Fruit fly (Drosophila melanogaster) whole organism, prepupa: Measurements from ENCODE around the gene Syt1.

Experiments used
- Blimp-1 ChIP-seq: fragments of 200-800 bp; sonication (Bioruptor generic); optimal IDR thresholded peaks from 3 replicates; lab custom pipeline; 2017; ENCODE audit warnings: missing biosample characterization, missing genetic modification characterization, mild to moderate bottlenecking, moderate library complexity, missing genetic modification reagents
- CG10631 ChIP-seq: fragments of 200-800 bp; sonication (Bioruptor generic); optimal IDR thresholded peaks from 2 replicates; lab custom pipeline; 2016; ENCODE audit warnings: missing biosample characterization, missing genetic modification characterization
- CG10669 ChIP-seq: fragments of 200-800 bp; sonication (Bioruptor generic); optimal IDR thresholded peaks from 3 replicates; lab custom pipeline; 2018; ENCODE audit warnings: missing biosample characterization, mild to moderate bottlenecking, missing genetic modification characterization, moderate library complexity
- CG11294 ChIP-seq: fragments of 200-800 bp; sonication (Bioruptor generic); IDR thresholded peaks from 2 replicates; pipeline ENCODE4 v1.3.6; 2022; ENCODE audit warnings: missing biosample characterization, missing genetic modification characterization
- CG11762 ChIP-seq: fragments of 200-800 bp; sonication (Bioruptor generic); optimal IDR thresholded peaks from 3 replicates; lab custom pipeline; 2016; ENCODE audit warnings: missing biosample characterization, missing genetic modification characterization; ENCODE audit not compliant: insufficient read depth
- CG11902 ChIP-seq: fragments of 200-800 bp; sonication (Bioruptor generic); optimal IDR thresholded peaks from 3 replicates; lab custom pipeline; 2016; ENCODE audit warnings: missing biosample characterization, missing genetic modification characterization
- CG15336 ChIP-seq: fragments of 200-800 bp; sonication (Bioruptor generic); IDR thresholded peaks from 2 replicates; pipeline ENCODE4 v1.3.6; 2022; ENCODE audit warnings: missing biosample characterization, missing genetic modification characterization
- CG16779 ChIP-seq: fragments of 200-800 bp; sonication (Bioruptor generic); optimal IDR thresholded peaks from 3 replicates; lab custom pipeline; 2017; ENCODE audit warnings: missing biosample characterization, mild to moderate bottlenecking, missing genetic modification characterization
- CG3032 ChIP-seq: fragments of 200-800 bp; optimal IDR thresholded peaks from 2 replicates; lab custom pipeline; 2019; ENCODE audit warnings: missing biosample characterization, mild to moderate bottlenecking, missing genetic modification characterization, moderate library complexity
- CG32006 ChIP-seq: fragments of 200-800 bp; sonication (Bioruptor generic); optimal IDR thresholded peaks from 3 replicates; lab custom pipeline; 2017; ENCODE audit warnings: missing biosample characterization, mild to moderate bottlenecking, missing genetic modification characterization
- CG4318 ChIP-seq: fragments of 200-800 bp; sonication (Bioruptor generic); optimal IDR thresholded peaks from 3 replicates; lab custom pipeline; 2017; ENCODE audit warnings: missing biosample characterization, mild to moderate bottlenecking, missing genetic modification characterization
- CG6276 ChIP-seq: fragments of 200-800 bp; sonication (Bioruptor generic); optimal IDR thresholded peaks from 2 replicates; lab custom pipeline; 2017; ENCODE audit warnings: missing biosample characterization, mild to moderate bottlenecking, missing genetic modification characterization
- CG7368 ChIP-seq: fragments of 200-800 bp; sonication (Bioruptor generic); optimal IDR thresholded peaks from 3 replicates; lab custom pipeline; 2016; ENCODE audit warnings: missing biosample characterization, missing genetic modification characterization
- CG8119 ChIP-seq: fragments of 200-800 bp; sonication (Bioruptor generic); IDR thresholded peaks from 3 replicates; pipeline ENCODE4 v1.3.6; 2022; ENCODE audit warnings: missing biosample characterization, missing genetic modification characterization
- CG8319 ChIP-seq: fragments of 200-800 bp; sonication (Bioruptor generic); optimal IDR thresholded peaks from 3 replicates; lab custom pipeline; 2016; ENCODE audit warnings: missing biosample characterization, missing genetic modification characterization
- CG8632 ChIP-seq: fragments of 200-800 bp; sonication (Bioruptor generic); optimal IDR thresholded peaks from 3 replicates; lab custom pipeline; 2016; ENCODE audit warnings: missing biosample characterization, missing genetic modification characterization
- Eip78C ChIP-seq: fragments of 200-800 bp; sonication (Bioruptor generic); peaks from one replicate; lab custom pipeline; 2016; ENCODE audit warnings: missing biosample characterization, missing genetic modification characterization
- Ets21C ChIP-seq: fragments of 200-800 bp; sonication (Bioruptor generic); optimal IDR thresholded peaks from 3 replicates; lab custom pipeline; 2016; ENCODE audit warnings: missing biosample characterization, missing genetic modification characterization
- Gug ChIP-seq: fragments of 200-800 bp; sonication (Bioruptor generic); IDR thresholded peaks from 2 replicates; pipeline ENCODE4 v1.3.6; 2022; ENCODE audit warnings: missing biosample characterization, missing genetic modification characterization
- Hr38 ChIP-seq: sonication (Bioruptor generic); optimal IDR thresholded peaks from 2 replicates; lab custom pipeline; 2016; ENCODE audit warnings: missing biosample characterization, missing genetic modification characterization
- Hr39 ChIP-seq: fragments of 200-800 bp; sonication (Bioruptor generic); optimal IDR thresholded peaks from 2 replicates; lab custom pipeline; 2016; ENCODE audit warnings: missing biosample characterization, missing genetic modification characterization
- Lpt ChIP-seq: fragments of 200-800 bp; sonication (Bioruptor generic); optimal IDR thresholded peaks from 3 replicates; lab custom pipeline; 2016; ENCODE audit warnings: missing biosample characterization, missing genetic modification characterization
- Met ChIP-seq: fragments of 200-800 bp; sonication (Bioruptor generic); optimal IDR thresholded peaks from 3 replicates; lab custom pipeline; 2016; ENCODE audit warnings: missing biosample characterization, missing genetic modification characterization
- OdsH ChIP-seq: fragments of 200-800 bp; sonication (Bioruptor generic); optimal IDR thresholded peaks from 3 replicates; lab custom pipeline; 2016; ENCODE audit warnings: missing biosample characterization, missing genetic modification characterization
- Smox ChIP-seq: fragments of 200-800 bp; sonication (Bioruptor generic); optimal IDR thresholded peaks from 3 replicates; lab custom pipeline; 2016; ENCODE audit warnings: missing biosample characterization, missing genetic modification characterization
- Sox102F ChIP-seq: fragments of 200-800 bp; sonication (Bioruptor generic); optimal IDR thresholded peaks from 2 replicates; lab custom pipeline; 2016; ENCODE audit warnings: missing biosample characterization, mild to moderate bottlenecking, missing genetic modification characterization
- Sox14 ChIP-seq: fragments of 200-800 bp; sonication (Bioruptor generic); optimal IDR thresholded peaks from 3 replicates; lab custom pipeline; 2016; ENCODE audit warnings: missing biosample characterization, missing genetic modification characterization
- acj6 ChIP-seq: fragments of 200-800 bp; sonication (Bioruptor generic); optimal IDR thresholded peaks from 3 replicates; lab custom pipeline; 2016; ENCODE audit warnings: missing biosample characterization, missing genetic modification characterization
- cyc ChIP-seq: fragments of 200-800 bp; sonication (Bioruptor generic); optimal IDR thresholded peaks from 3 replicates; lab custom pipeline; 2016; ENCODE audit warnings: missing biosample characterization, missing genetic modification characterization
- dac ChIP-seq: fragments of 200-800 bp; sonication (Bioruptor generic); optimal IDR thresholded peaks from 2 replicates; lab custom pipeline; 2017; ENCODE audit warnings: missing biosample characterization, mild to moderate bottlenecking, missing genetic modification characterization
- dsx ChIP-seq: fragments of 200-800 bp; optimal IDR thresholded peaks from 3 replicates; lab custom pipeline; 2019; ENCODE audit warnings: missing biosample characterization, mild to moderate bottlenecking, missing genetic modification characterization, moderate library complexity; ENCODE audit not compliant: poor library complexity, severe bottlenecking
- eg ChIP-seq: fragments of 200-800 bp; sonication (Bioruptor generic); IDR thresholded peaks from 3 replicates; pipeline ENCODE4 v1.3.6; 2022; ENCODE audit warnings: missing biosample characterization, missing genetic modification characterization
- esn ChIP-seq: fragments of 200-800 bp; sonication (Bioruptor generic); optimal IDR thresholded peaks from 2 replicates; lab custom pipeline; 2016; ENCODE audit warnings: missing biosample characterization, mild to moderate bottlenecking, missing genetic modification characterization, moderate library complexity
- fd59A ChIP-seq: fragments of 200-800 bp; sonication (Bioruptor generic); optimal IDR thresholded peaks from 2 replicates; lab custom pipeline; 2017; ENCODE audit warnings: missing biosample characterization, mild to moderate bottlenecking, missing genetic modification characterization, missing genetic modification reagents
- fd85E ChIP-seq: fragments of 200-800 bp; sonication (Bioruptor generic); optimal IDR thresholded peaks from 3 replicates; lab custom pipeline; 2016; ENCODE audit warnings: missing biosample characterization, missing genetic modification characterization
- fkh ChIP-seq: fragments of 200-800 bp; sonication (Bioruptor generic); optimal IDR thresholded peaks from 3 replicates; lab custom pipeline; 2017; ENCODE audit warnings: missing biosample characterization, mild to moderate bottlenecking, missing genetic modification characterization, moderate library complexity
- net ChIP-seq: fragments of 200-800 bp; sonication (Bioruptor generic); optimal IDR thresholded peaks from 3 replicates; lab custom pipeline; 2016; ENCODE audit warnings: missing biosample characterization, missing genetic modification characterization
- pdm3 ChIP-seq: fragments of 200-800 bp; sonication (Bioruptor generic); optimal IDR thresholded peaks from 3 replicates; lab custom pipeline; 2016; ENCODE audit warnings: missing biosample characterization, missing genetic modification characterization
- salr ChIP-seq, 2 experiments: fragments of 200-800 bp; sonication (Bioruptor generic); optimal IDR thresholded peaks; 3 replicates each; lab custom pipeline; 2016 to 2018; ENCODE audit warnings: missing biosample characterization in 2 of 2, missing genetic modification characterization in 2 of 2, mild to moderate bottlenecking in 1 of 2
- spab ChIP-seq: fragments of 200-800 bp; sonication (Bioruptor generic); optimal IDR thresholded peaks from 2 replicates; lab custom pipeline; 2017; ENCODE audit warnings: missing biosample characterization, mild to moderate bottlenecking, missing genetic modification characterization, missing genetic modification reagents
- ss ChIP-seq, 2 experiments: fragments of 200-800 bp; sonication (Bioruptor generic); optimal IDR thresholded peaks; 2 replicates in 1 of 2; 3 replicates in 1 of 2; lab custom pipeline; 2017 to 2018; ENCODE audit warnings: mild to moderate bottlenecking in 2 of 2, missing biosample characterization in 2 of 2, missing genetic modification characterization in 2 of 2, moderate library complexity in 1 of 2
- svp ChIP-seq: fragments of 200-800 bp; sonication (Bioruptor generic); peaks from one replicate; lab custom pipeline; 2016; ENCODE audit warnings: missing biosample characterization, missing genetic modification characterization
- topi ChIP-seq: fragments of 200-800 bp; sonication (Bioruptor generic); optimal IDR thresholded peaks from 3 replicates; lab custom pipeline; 2016; ENCODE audit warnings: missing biosample characterization, missing genetic modification characterization
- vri ChIP-seq: fragments of 200-800 bp; sonication (Bioruptor generic); optimal IDR thresholded peaks from 3 replicates; lab custom pipeline; 2016; ENCODE audit warnings: missing biosample characterization, mild to moderate bottlenecking, missing genetic modification characterization

Gene Syt1

DNA sequence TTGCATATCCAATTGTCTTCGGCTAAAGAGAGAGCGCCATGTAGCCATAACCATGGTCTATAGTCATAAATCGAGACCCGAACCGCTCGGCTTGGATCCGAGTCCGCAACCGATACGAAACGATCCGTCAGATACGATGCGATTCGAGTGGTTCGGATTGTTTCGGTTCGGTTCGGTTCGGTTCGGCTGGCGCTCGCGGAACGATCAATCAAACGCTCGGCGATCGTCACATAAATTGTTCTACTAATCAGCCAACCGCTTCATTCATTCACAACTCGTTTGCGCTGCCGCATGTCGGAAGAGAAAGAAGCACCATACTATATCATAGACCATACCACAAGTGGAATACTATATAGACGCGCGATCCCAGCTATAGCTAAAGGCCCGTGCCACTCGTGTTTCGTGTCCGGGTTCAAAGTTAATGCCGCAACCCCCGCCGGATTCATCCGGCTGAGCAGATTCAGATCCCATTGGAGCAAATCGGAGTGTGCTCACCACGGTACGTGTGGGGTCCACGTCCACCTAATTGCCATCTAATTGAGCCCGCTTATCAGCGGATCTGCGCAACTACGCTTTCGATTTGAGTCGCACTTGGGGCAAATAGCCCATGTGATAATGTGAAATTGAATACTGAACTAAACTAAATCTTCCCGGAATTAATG is 8.4 kb upstream of the Syt1 start (continued):
- TF ChIP-seq CG10669 (GFP tag; lab: Kevin White, UChicago), result no peak
- TF ChIP-seq Lpt (GFP tag; lab: Kevin White, UChicago), result no peak
- no peak for TF ChIP-seq CG15336 (GFP tag; lab: Robert Waterston, UW)
- no peak for TF ChIP-seq CG6276 (GFP tag; lab: Kevin White, UChicago)
- peak; percentile 1 for TF ChIP-seq vri (GFP tag; lab: Kevin White, UChicago)
- no peak for TF ChIP-seq CG3032 (tag; lab: Kevin White, UChicago)
- no peak for TF ChIP-seq Met
- TF ChIP-seq Sox14 (GFP tag; lab: Kevin White, UChicago), result no peak
- TF ChIP-seq Gug (GFP tag; lab: Robert Waterston, UW), result no peak
- peak; percentile 89 for TF ChIP-seq svp (GFP tag; lab: Kevin White, UChicago)
- TF ChIP-seq eg, result peak; percentile 28; the same call in 1 of the 3 replicates

DNA sequence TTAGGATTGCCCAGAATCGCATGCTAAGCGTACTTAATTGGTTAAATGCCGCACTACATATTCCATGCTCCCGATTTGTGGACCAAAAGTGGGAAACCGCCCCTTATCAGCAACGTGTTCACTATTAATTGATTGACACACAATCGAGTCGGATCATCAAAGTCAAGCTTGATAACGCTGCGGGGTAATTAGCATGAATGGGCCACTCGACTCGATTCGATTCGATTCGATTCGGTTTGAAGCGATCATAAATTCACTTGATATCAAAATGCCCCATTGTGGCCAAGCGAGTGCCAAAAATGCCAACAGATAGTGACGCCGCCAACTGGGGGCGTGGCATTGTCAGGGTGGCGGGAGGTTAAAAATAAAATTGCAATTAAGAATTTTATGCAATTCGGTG is 7.8 kb upstream of the Syt1 start:
- TF ChIP-seq svp (GFP tag; lab: Kevin White, UChicago), result peak; percentile 87
- TF ChIP-seq Eip78C (GFP tag; lab: Kevin White, UChicago), result peak; percentile 17
- no peak for TF ChIP-seq CG15336 (GFP tag; lab: Robert Waterston, UW)
- no peak for TF ChIP-seq dsx

DNA sequence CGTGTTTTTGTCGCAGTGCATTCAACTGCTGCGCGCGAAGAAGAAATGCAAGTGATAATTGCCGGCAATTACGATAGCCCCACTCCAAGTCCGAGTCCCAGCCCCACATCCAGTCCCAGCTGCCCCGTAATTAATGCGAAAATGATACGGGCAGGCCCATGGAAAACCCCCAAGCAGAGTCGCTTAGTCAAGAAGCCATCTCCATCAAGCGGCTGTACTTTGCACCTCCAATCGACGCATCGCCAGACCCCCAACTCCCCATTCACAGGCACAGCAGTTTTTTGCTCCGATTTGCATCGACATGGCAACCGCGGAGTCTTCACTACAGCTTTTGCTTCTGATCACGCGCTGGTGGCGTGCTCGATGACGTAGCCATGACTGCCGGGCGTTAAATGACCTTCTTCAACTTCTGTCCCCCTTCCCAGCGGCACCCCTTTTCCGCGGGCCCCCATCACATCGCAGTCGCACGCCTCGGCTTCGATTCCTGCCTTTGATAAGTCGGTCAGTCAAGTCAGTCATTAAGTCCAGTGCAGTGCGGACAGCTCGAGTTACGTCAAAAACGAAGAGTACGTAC is 6.5 kb upstream of the Syt1 start:
- TF ChIP-seq fkh (GFP tag; lab: Kevin White, UChicago), result no peak
- no peak for TF ChIP-seq Hr38 (GFP tag; lab: Kevin White, UChicago)
- peak; percentile 68 for TF ChIP-seq spab (GFP tag; lab: Kevin White, UChicago)
- TF ChIP-seq dac (GFP tag; lab: Kevin White, UChicago), result no peak
- TF ChIP-seq Hr39 (GFP tag; lab: Kevin White, UChicago), result no peak
- TF ChIP-seq CG32006, result peak; percentile 9
- no peak for TF ChIP-seq pdm3
- no peak; the same call in 2 of the 3 replicates for TF ChIP-seq CG8119
- no peak for TF ChIP-seq fd85E (GFP tag; lab: Kevin White, UChicago)
- TF ChIP-seq CG10631 (GFP tag; lab: Kevin White, UChicago), result no peak
- TF ChIP-seq Ets21C (GFP tag; lab: Kevin White, UChicago), result no peak
- no peak for TF ChIP-seq CG8632 (GFP tag; lab: Kevin White, UChicago)
- no peak for TF ChIP-seq Smox (GFP tag; lab: Kevin White, UChicago)
- peak; percentile 64 for TF ChIP-seq CG6276 (GFP tag; lab: Kevin White, UChicago)
- TF ChIP-seq esn (GFP tag; lab: Kevin White, UChicago), result no peak
- peak; percentile 90 to 91 for TF ChIP-seq ss (GFP tag; optimal IDR thresholded peaks at IDR 0.05; lab: Kevin White, UChicago)
- TF ChIP-seq net (GFP tag; lab: Kevin White, UChicago), result peak; percentile 72
- no peak for TF ChIP-seq Met
- TF ChIP-seq salr (GFP tag; optimal IDR thresholded peaks at IDR 0.05; lab: Kevin White, UChicago), result no peak
- no peak for TF ChIP-seq CG4318 (GFP tag; lab: Kevin White, UChicago)
- TF ChIP-seq CG7368 (GFP tag; lab: Kevin White, UChicago), result peak; percentile 7
- no peak for TF ChIP-seq vri (GFP tag; lab: Kevin White, UChicago)
- TF ChIP-seq OdsH (GFP tag; lab: Kevin White, UChicago), result no peak
- peak; percentile 35 for TF ChIP-seq Lpt (GFP tag; lab: Kevin White, UChicago)
- no peak for TF ChIP-seq Gug (GFP tag; lab: Robert Waterston, UW)
- TF ChIP-seq CG8319 (GFP tag; lab: Kevin White, UChicago), result peak; percentile 22
- TF ChIP-seq CG10669 (GFP tag; lab: Kevin White, UChicago), result peak; percentile 43
- no peak for TF ChIP-seq Sox102F (GFP tag; lab: Kevin White, UChicago)
- no peak for TF ChIP-seq topi (GFP tag; lab: Kevin White, UChicago)
- TF ChIP-seq CG16779, result peak; percentile 61
- TF ChIP-seq cyc (GFP tag; lab: Kevin White, UChicago), result no peak
- TF ChIP-seq CG11762, result no peak
- TF ChIP-seq CG3032 (tag; lab: Kevin White, UChicago), result no peak
- no peak for TF ChIP-seq CG15336 (GFP tag; lab: Robert Waterston, UW)
- peak; percentile 3 for TF ChIP-seq dsx
- no peak for TF ChIP-seq CG11294 (GFP tag; lab: Robert Waterston, UW)
- no peak for TF ChIP-seq fd59A (GFP tag; lab: Kevin White, UChicago)
- no peak for TF ChIP-seq CG11902
- TF ChIP-seq Blimp-1 (GFP tag; lab: Kevin White, UChicago), result no peak
- peak; percentile 15 for TF ChIP-seq acj6 (GFP tag; lab: Kevin White, UChicago)
- peak; percentile 88 for TF ChIP-seq svp (GFP tag; lab: Kevin White, UChicago)
